Worm (Caenorhabditis elegans) whole organism, young adult: ENCODE results near the gene slc-25A26.

Experiments used
- B0035.1 ChIP-seq: sonication (generic microtip); optimal IDR thresholded peaks from 2 replicates; lab custom pipeline; 2016; ENCODE audit warnings: missing genetic modification characterization, mild to moderate bottlenecking, missing compliant biosample characterization, missing genotype, missing genetic modification reagents
- Y53G8AR.9 ChIP-seq: fragments of 200-800 bp; sonication (Bioruptor generic); conservative IDR thresholded peaks from 2 replicates; pipeline ENCODE4 v1.3.6; 2022; ENCODE audit warnings: missing genetic modification reagents, missing genetic modification characterization, missing compliant biosample characterization
- ZK185.1 ChIP-seq: sonication (generic microtip); optimal IDR thresholded peaks from 2 replicates; lab custom pipeline; 2016; ENCODE audit warnings: mild to moderate bottlenecking, missing genetic modification characterization, missing compliant biosample characterization; ENCODE audit not compliant: poor library complexity, severe bottlenecking
- akir-1 ChIP-seq: fragments of 200-800 bp; sonication (Bioruptor generic); optimal IDR thresholded peaks from 2 replicates; lab custom pipeline; 2018; ENCODE audit warnings: mild to moderate bottlenecking, missing genetic modification characterization, moderate library complexity, missing compliant biosample characterization
- nfya-1 ChIP-seq: sonication (generic microtip); optimal IDR thresholded peaks from 2 replicates; lab custom pipeline; 2017; ENCODE audit warnings: antibody characterized with exemption, missing compliant biosample characterization, missing genetic modification characterization, borderline replicate concordance; ENCODE audit not compliant: insufficient read depth
- pha-4 ChIP-seq: fragments of 150-350 bp; sonication (generic microtip); optimal IDR thresholded peaks from 2 replicates; lab custom pipeline; 2014; ENCODE audit warnings: missing biosample characterization, missing genetic modification reagents, missing genetic modification characterization
- sea-2 ChIP-seq: fragments of 200-800 bp; sonication (Bioruptor generic); IDR thresholded peaks from 2 replicates; pipeline ENCODE4 v1.3.6; 2022; ENCODE audit warnings: missing genetic modification characterization, missing compliant biosample characterization
- snpc-4 ChIP-seq, 5 experiments: fragments of 150-350 bp in 1 of 5; sonication (generic microtip) in 4 of 5; optimal IDR thresholded peaks; 2 replicates each; lab custom pipeline; 2014 to 2018; ENCODE audit warnings: missing genetic modification characterization in 5 of 5, missing biosample characterization in 3 of 5, antibody characterized with exemption in 2 of 5, mild to moderate bottlenecking in 2 of 5, missing compliant biosample characterization in 2 of 5, missing genotype in 2 of 5, moderate library complexity in 2 of 5, missing genetic modification reagents in 1 of 5
- unc-62 ChIP-seq: fragments of 150-350 bp; optimal IDR thresholded peaks from 2 replicates; lab custom pipeline; 2014; ENCODE audit warnings: missing biosample characterization, missing genetic modification reagents, missing genetic modification characterization
- ztf-22 ChIP-seq: fragments of 200-800 bp; sonication (Bioruptor generic); optimal IDR thresholded peaks from 2 replicates; lab custom pipeline; 2018; ENCODE audit warnings: mild to moderate bottlenecking, missing genetic modification characterization, moderate library complexity, missing compliant biosample characterization

DNA sequence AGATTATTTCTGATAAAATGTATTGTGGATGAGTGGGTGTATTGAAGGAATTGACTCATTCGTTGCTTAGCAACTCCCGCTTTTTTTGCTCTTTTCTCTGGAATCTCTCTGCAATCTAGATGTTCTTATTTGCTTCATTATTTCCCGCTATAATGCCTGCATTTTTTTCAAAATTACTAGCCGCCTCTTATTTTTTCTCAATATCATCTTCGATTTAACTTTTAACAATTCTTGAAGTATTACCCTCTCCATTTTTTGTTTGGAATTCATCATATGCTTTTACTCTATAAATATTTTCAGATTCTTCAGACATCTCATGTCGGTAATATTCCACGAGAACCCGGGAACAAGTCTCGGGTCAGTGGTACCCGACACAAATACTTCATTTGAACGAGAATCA, 25.9 kb downstream of the slc-25A26 start, which contains the start of gene tpra-1:
- TF ChIP-seq snpc-4 (GFP tag; optimal IDR thresholded peaks at IDR 0.05; lab: Kevin White, UChicago) (no peak), snpc-4 (tag; optimal IDR thresholded peaks at IDR 0.05; lab: Kevin White, UChicago) (no peak), unc-62 (GFP tag; lab: Kevin White, UChicago) (no peak), akir-1 (GFP tag; lab: Kevin White, UChicago) (no peak), Y53G8AR.9 (GFP tag; lab: Robert Waterston, UW) (no peak), ZK185.1 (tag; lab: Kevin White, UChicago) (no peak), B0035.1 (tag; lab: Kevin White, UChicago) (no peak), ztf-22 (GFP tag; lab: Kevin White, UChicago) (no peak), nfya-1 (tag; lab: Kevin White, UChicago) (no peak), sea-2 (GFP tag; lab: Robert Waterston, UW) (no peak), pha-4 (tag; lab: Kevin White, UChicago) (no peak)
